Worm (Caenorhabditis elegans) whole organism, young adult: ENCODE measurements around the gene pam-1.
A peak's percentile ranks its signal among the peaks of the same experiment; 100 is the strongest.

Experiments used
- B0336.3 ChIP-seq: fragments of 200-800 bp; sonication (Bioruptor generic); IDR thresholded peaks from 2 replicates; pipeline ENCODE4 v1.3.6; 2022; ENCODE audit warnings: missing genetic modification characterization, missing compliant biosample characterization
- F23B12.7 ChIP-seq: sonication (generic microtip); optimal IDR thresholded peaks from 2 replicates; lab custom pipeline; 2017; ENCODE audit warnings: missing genetic modification characterization, mild to moderate bottlenecking, missing compliant biosample characterization, antibody characterized with exemption, moderate library complexity; ENCODE audit not compliant: insufficient read depth
- F52B5.7 ChIP-seq: sonication (generic microtip); optimal IDR thresholded peaks from 2 replicates; lab custom pipeline; 2016; ENCODE audit warnings: mild to moderate bottlenecking, missing genetic modification characterization, missing compliant biosample characterization
- K12H6.12 ChIP-seq: fragments of 200-800 bp; sonication (Bioruptor generic); optimal IDR thresholded peaks from 2 replicates; lab custom pipeline; 2018; ENCODE audit warnings: mild to moderate bottlenecking, missing genetic modification characterization, missing compliant biosample characterization
- Y53G8AR.9 ChIP-seq: fragments of 200-800 bp; sonication (Bioruptor generic); conservative IDR thresholded peaks from 2 replicates; pipeline ENCODE4 v1.3.6; 2022; ENCODE audit warnings: missing genetic modification reagents, missing genetic modification characterization, missing compliant biosample characterization
- Y95B8A.8 ChIP-seq: fragments of 200-800 bp; sonication (Bioruptor generic); IDR thresholded peaks from 2 replicates; pipeline ENCODE4 v1.3.6; 2022; ENCODE audit warnings: missing genetic modification reagents, missing genetic modification characterization, missing compliant biosample characterization
- akir-1 ChIP-seq: fragments of 200-800 bp; sonication (Bioruptor generic); optimal IDR thresholded peaks from 2 replicates; lab custom pipeline; 2018; ENCODE audit warnings: mild to moderate bottlenecking, missing genetic modification characterization, moderate library complexity, missing compliant biosample characterization
- ama-1 ChIP-seq, 3 experiments: fragments of 150-350 bp in 1 of 3; sonication (generic microtip) in 2 of 3; optimal IDR thresholded peaks; 2 replicates each; lab custom pipeline; 2014 to 2018; ENCODE audit warnings: missing biosample characterization in 2 of 3, missing genetic modification characterization in 2 of 3, missing genetic modification reagents in 2 of 3
- atf-7 ChIP-seq: sonication (generic microtip); optimal IDR thresholded peaks from 2 replicates; lab custom pipeline; 2017; ENCODE audit warnings: mild to moderate bottlenecking, missing genetic modification characterization, missing compliant biosample characterization
- attf-5 ChIP-seq: fragments of 200-800 bp; sonication (Bioruptor generic); optimal IDR thresholded peaks from 2 replicates; lab custom pipeline; 2018; ENCODE audit warnings: mild to moderate bottlenecking, missing genetic modification characterization, missing compliant biosample characterization
- bed-2 ChIP-seq: fragments of 200-800 bp; sonication (Bioruptor generic); IDR thresholded peaks from 2 replicates; pipeline ENCODE4 v1.3.6; 2022; ENCODE audit warnings: missing genetic modification reagents, missing genetic modification characterization, missing compliant biosample characterization
- cebp-1 ChIP-seq, 2 experiments: fragments of 200-800 bp in 1 of 2; sonication (Bioruptor generic) in 1 of 2; sonication (generic microtip) in 1 of 2; IDR thresholded peaks in 1 of 2; optimal IDR thresholded peaks in 1 of 2; 2 replicates each; pipeline versions ENCODE4 v1.3.6 to Lab custom; 2017 to 2022; ENCODE audit warnings: missing compliant biosample characterization in 2 of 2, missing genetic modification characterization in 2 of 2, mild to moderate bottlenecking in 1 of 2, missing genetic modification reagents in 1 of 2, moderate library complexity in 1 of 2
- cebp-2 ChIP-seq: fragments of 200-800 bp; sonication (Bioruptor generic); IDR thresholded peaks from 2 replicates; pipeline ENCODE4 v1.3.6; 2022; ENCODE audit warnings: missing genetic modification characterization, missing compliant biosample characterization
- ceh-27 ChIP-seq: fragments of 200-800 bp; sonication (Bioruptor generic); optimal IDR thresholded peaks from 2 replicates; lab custom pipeline; 2018; ENCODE audit warnings: mild to moderate bottlenecking, missing genetic modification characterization, moderate library complexity, missing compliant biosample characterization
- ceh-40 ChIP-seq: fragments of 200-800 bp; sonication (Bioruptor generic); IDR thresholded peaks from 2 replicates; pipeline ENCODE4 v1.3.6; 2022; ENCODE audit warnings: missing genetic modification characterization, missing compliant biosample characterization
- chd-7 ChIP-seq: sonication (generic microtip); optimal IDR thresholded peaks from 2 replicates; lab custom pipeline; 2016; ENCODE audit warnings: mild to moderate bottlenecking, missing genetic modification characterization, moderate library complexity, missing compliant biosample characterization
- dpl-1 ChIP-seq: fragments of 150-350 bp; optimal IDR thresholded peaks from 2 replicates; lab custom pipeline; 2014; ENCODE audit warnings: missing biosample characterization, missing genetic modification reagents, missing genetic modification characterization
- egrh-3 ChIP-seq: fragments of 200-800 bp; sonication (Bioruptor generic); IDR thresholded peaks from 2 replicates; pipeline ENCODE4 v1.3.6; 2022; ENCODE audit warnings: missing genetic modification reagents, missing genetic modification characterization, missing compliant biosample characterization
- ekl-4 ChIP-seq: fragments of 200-800 bp; sonication (Bioruptor generic); IDR thresholded peaks from 2 replicates; pipeline ENCODE4 v1.3.6; 2022; ENCODE audit warnings: missing genetic modification reagents, missing genetic modification characterization, missing compliant biosample characterization
- ets-4 ChIP-seq: fragments of 200-800 bp; sonication (Bioruptor generic); optimal IDR thresholded peaks from 2 replicates; lab custom pipeline; 2018; ENCODE audit warnings: mild to moderate bottlenecking, missing genetic modification characterization, missing compliant biosample characterization
- let-607 ChIP-seq, 2 experiments: fragments of 200-800 bp in 1 of 2; sonication (Bioruptor generic) in 1 of 2; sonication (generic microtip) in 1 of 2; optimal IDR thresholded peaks; 2 replicates each; lab custom pipeline; 2016 to 2018; ENCODE audit warnings: mild to moderate bottlenecking in 2 of 2, missing compliant biosample characterization in 2 of 2, missing genetic modification characterization in 2 of 2, moderate library complexity in 2 of 2, missing genotype in 1 of 2
- lin-35 ChIP-seq, 3 experiments: fragments of 150-350 bp in 2 of 3; sonication (generic microtip) in 1 of 3; optimal IDR thresholded peaks; 2 replicates each; lab custom pipeline; 2014 to 2018; ENCODE audit warnings: missing biosample characterization in 3 of 3, missing genetic modification characterization in 3 of 3, missing genetic modification reagents in 3 of 3
- lin-40 ChIP-seq: sonication (generic microtip); optimal IDR thresholded peaks from 2 replicates; lab custom pipeline; 2016; ENCODE audit warnings: missing genetic modification characterization, mild to moderate bottlenecking, missing compliant biosample characterization, missing genotype, missing genetic modification reagents
- lin-54 ChIP-seq: fragments of 200-800 bp; sonication (Bioruptor generic); optimal IDR thresholded peaks from 2 replicates; lab custom pipeline; 2018; ENCODE audit warnings: mild to moderate bottlenecking, missing genetic modification characterization, missing compliant biosample characterization
- madf-10 ChIP-seq: sonication (generic microtip); optimal IDR thresholded peaks from 2 replicates; lab custom pipeline; 2016; ENCODE audit warnings: mild to moderate bottlenecking, missing genetic modification characterization, missing compliant biosample characterization
- madf-3 ChIP-seq: fragments of 200-800 bp; sonication (Bioruptor generic); IDR thresholded peaks from 2 replicates; pipeline ENCODE4 v1.3.6; 2022; ENCODE audit warnings: missing genetic modification reagents, missing genetic modification characterization, missing compliant biosample characterization
- mel-28 ChIP-seq: sonication (generic microtip); optimal IDR thresholded peaks from 2 replicates; lab custom pipeline; 2016; ENCODE audit warnings: borderline replicate concordance, mild to moderate bottlenecking, missing genetic modification characterization, missing compliant biosample characterization
- mes-4 ChIP-seq: sonication (generic microtip); optimal IDR thresholded peaks from 2 replicates; lab custom pipeline; 2016; ENCODE audit warnings: missing genotype, missing genetic modification characterization, missing compliant biosample characterization
- nfya-1 ChIP-seq: sonication (generic microtip); optimal IDR thresholded peaks from 2 replicates; lab custom pipeline; 2017; ENCODE audit warnings: antibody characterized with exemption, missing compliant biosample characterization, missing genetic modification characterization, borderline replicate concordance; ENCODE audit not compliant: insufficient read depth
- nhr-80 ChIP-seq: sonication (generic microtip); optimal IDR thresholded peaks from 2 replicates; lab custom pipeline; 2016; ENCODE audit warnings: missing genetic modification characterization, missing compliant biosample characterization
- nhr-90 ChIP-seq: sonication (generic microtip); optimal IDR thresholded peaks from 2 replicates; lab custom pipeline; 2016; ENCODE audit warnings: missing genotype, mild to moderate bottlenecking, missing genetic modification characterization, missing compliant biosample characterization
- pbrm-1 ChIP-seq: fragments of 200-800 bp; sonication (Bioruptor generic); IDR thresholded peaks from 2 replicates; pipeline ENCODE4 v1.3.6; 2022; ENCODE audit warnings: missing genetic modification reagents, missing genetic modification characterization, missing compliant biosample characterization
- rcor-1 ChIP-seq: fragments of 200-800 bp; sonication (Bioruptor generic); IDR thresholded peaks from 2 replicates; pipeline ENCODE4 v1.3.6; 2022; ENCODE audit warnings: missing genetic modification reagents, missing genetic modification characterization, missing compliant biosample characterization
- sdz-38 ChIP-seq: sonication (generic microtip); optimal IDR thresholded peaks from 2 replicates; lab custom pipeline; 2016; ENCODE audit warnings: missing genotype, missing genetic modification characterization, missing compliant biosample characterization
- snpc-1.3 ChIP-seq: sonication (generic microtip); optimal IDR thresholded peaks from 2 replicates; lab custom pipeline; 2017; ENCODE audit warnings: missing genetic modification characterization, mild to moderate bottlenecking, missing compliant biosample characterization, antibody characterized with exemption, moderate library complexity, missing genotype, missing genetic modification reagents; ENCODE audit not compliant: insufficient read depth
- snpc-3.4 ChIP-seq: sonication (generic microtip); optimal IDR thresholded peaks from 2 replicates; lab custom pipeline; 2017; ENCODE audit warnings: missing genetic modification characterization, mild to moderate bottlenecking, missing compliant biosample characterization, antibody characterized with exemption, moderate library complexity, missing genotype, missing genetic modification reagents
- snpc-4 ChIP-seq, 5 experiments: fragments of 150-350 bp in 1 of 5; sonication (generic microtip) in 4 of 5; optimal IDR thresholded peaks; 2 replicates each; lab custom pipeline; 2014 to 2018; ENCODE audit warnings: missing genetic modification characterization in 5 of 5, missing biosample characterization in 3 of 5, antibody characterized with exemption in 2 of 5, mild to moderate bottlenecking in 2 of 5, missing compliant biosample characterization in 2 of 5, missing genotype in 2 of 5, moderate library complexity in 2 of 5, missing genetic modification reagents in 1 of 5
- sptf-2 ChIP-seq: fragments of 200-800 bp; sonication (Bioruptor generic); optimal IDR thresholded peaks from 2 replicates; lab custom pipeline; 2018; ENCODE audit warnings: mild to moderate bottlenecking, missing genetic modification characterization, missing compliant biosample characterization
- tbx-9 ChIP-seq: sonication (generic microtip); optimal IDR thresholded peaks from 2 replicates; lab custom pipeline; 2016; ENCODE audit warnings: borderline replicate concordance, missing genetic modification characterization, inconsistent platforms, missing compliant biosample characterization
- unc-130 ChIP-seq: sonication (generic microtip); optimal IDR thresholded peaks from 2 replicates; lab custom pipeline; 2016; ENCODE audit warnings: missing genetic modification reagents, missing genetic modification characterization, missing compliant biosample characterization
- zfh-2 ChIP-seq: fragments of 200-800 bp; sonication (Bioruptor generic); conservative IDR thresholded peaks from 2 replicates; pipeline ENCODE4 v1.3.6; 2022; ENCODE audit warnings: missing genetic modification reagents, missing genetic modification characterization, missing compliant biosample characterization
- zim-3 ChIP-seq: sonication (generic microtip); optimal IDR thresholded peaks from 2 replicates; lab custom pipeline; 2017; ENCODE audit warnings: mild to moderate bottlenecking, missing genetic modification characterization, moderate library complexity, missing compliant biosample characterization
- ztf-25 ChIP-seq: fragments of 200-800 bp; sonication (Bioruptor generic); IDR thresholded peaks from 2 replicates; pipeline ENCODE4 v1.3.6; 2022; ENCODE audit warnings: missing genetic modification reagents, missing genetic modification characterization, missing compliant biosample characterization
- ztf-26 ChIP-seq: sonication (generic microtip); optimal IDR thresholded peaks from 2 replicates; lab custom pipeline; 2017; ENCODE audit warnings: missing genetic modification characterization, missing compliant biosample characterization

pam-1 gene

DNA sequence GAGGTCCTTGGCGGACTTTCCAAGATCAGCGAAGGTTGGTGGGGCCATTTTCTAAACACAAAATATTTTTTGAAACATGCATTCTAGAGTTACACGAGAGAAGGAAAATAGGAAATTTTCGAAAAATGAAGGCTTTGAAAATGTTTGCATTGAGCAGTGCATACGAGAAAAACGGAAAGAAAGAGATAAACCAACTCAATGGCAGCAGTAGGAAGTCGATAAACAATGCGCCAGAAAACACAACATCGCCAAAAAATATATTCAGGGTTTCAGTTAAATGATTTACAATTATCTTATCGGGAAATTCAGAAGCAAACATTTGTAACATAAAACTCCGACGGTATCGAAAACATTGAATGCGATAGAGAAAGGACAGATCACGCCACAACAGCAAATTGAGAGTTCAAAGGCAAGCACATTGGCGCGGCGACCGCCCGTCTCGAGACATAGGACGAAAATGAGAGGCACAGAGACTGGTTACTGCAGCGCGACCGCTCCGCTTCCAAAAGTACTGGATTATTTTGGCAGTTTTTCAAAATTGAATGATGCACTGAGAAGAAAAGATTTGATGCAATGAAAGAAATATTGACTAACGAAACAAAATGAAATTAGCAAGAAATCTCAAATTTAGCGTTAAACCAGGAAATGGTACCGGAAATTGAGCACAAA is 42.6 kb downstream of the pam-1 start, which contains the start of the genes vdac-1 and R05G6.5 (continued):
- peak; percentile 48 for TF ChIP-seq ets-4 (GFP tag; lab: Kevin White, UChicago)
- peak; percentile 97 for TF ChIP-seq nhr-80
- TF ChIP-seq cebp-2 (GFP tag; lab: Robert Waterston, UW) = no peak
- TF ChIP-seq ztf-25 (GFP tag; lab: Robert Waterston, UW) = no peak
- no peak for TF ChIP-seq unc-130 (GFP tag; lab: Kevin White, UChicago)
- peak; percentile 79 for TF ChIP-seq ceh-27 (GFP tag; lab: Kevin White, UChicago)
- no peak for TF ChIP-seq ama-1 (optimal IDR thresholded peaks at IDR 0.05; lab: Kevin White, UChicago)
- TF ChIP-seq ama-1 (GFP tag; optimal IDR thresholded peaks at IDR 0.05; lab: Kevin White, UChicago) = no peak
- TF ChIP-seq F23B12.7 (tag; lab: Kevin White, UChicago) = peak; percentile 25
- peak; percentile 80 for TF ChIP-seq attf-5 (GFP tag; lab: Kevin White, UChicago)
- TF ChIP-seq snpc-3.4 (tag; lab: Kevin White, UChicago) = no peak
- TF ChIP-seq rcor-1 (GFP tag; lab: Robert Waterston, UW) = peak; percentile 39; the same call in 1 of the 2 replicates
- peak; percentile 42 for TF ChIP-seq chd-7 (tag; lab: Kevin White, UChicago)
- TF ChIP-seq ztf-26 (tag; lab: Kevin White, UChicago) = peak; percentile 21
- peak; percentile 87 for TF ChIP-seq ekl-4 (GFP tag; lab: Robert Waterston, UW)
- peak; percentile 16 for TF ChIP-seq dpl-1 (GFP tag; lab: Kevin White, UChicago)
- peak; percentile 75 for TF ChIP-seq B0336.3 (GFP tag; lab: Robert Waterston, UW)
- peak; percentile 35 for TF ChIP-seq F52B5.7 (tag; lab: Kevin White, UChicago)
- TF ChIP-seq K12H6.12 = peak; percentile 51
- TF ChIP-seq sdz-38 = no peak
- no peak for TF ChIP-seq cebp-1 (GFP tag; IDR thresholded peaks at IDR 0.05; lab: Robert Waterston, UW)
- TF ChIP-seq cebp-1 (tag; optimal IDR thresholded peaks at IDR 0.05; lab: Kevin White, UChicago) = peak; percentile 73
- 0 out of 2 replicates have a peak, but pooled peaks have one; percentile 8 for TF ChIP-seq egrh-3 (GFP tag; lab: Robert Waterston, UW)
- no peak for TF ChIP-seq nfya-1 (tag; lab: Kevin White, UChicago)
- TF ChIP-seq akir-1 = no peak
- peak; percentile 22 for TF ChIP-seq snpc-4 (GFP tag; optimal IDR thresholded peaks at IDR 0.05; lab: Kevin White, UChicago)
- peak; percentile 17 to 58 (median 24) for TF ChIP-seq snpc-4 (tag; optimal IDR thresholded peaks at IDR 0.05; lab: Kevin White, UChicago)
- no peak for TF ChIP-seq mes-4
- no peak; the same call in none of the 2 replicates for TF ChIP-seq zfh-2 (GFP tag; lab: Robert Waterston, UW)
- TF ChIP-seq atf-7 (tag; lab: Kevin White, UChicago) = peak; percentile 44
- peak; percentile 75 to 78 for TF ChIP-seq let-607 (tag; optimal IDR thresholded peaks at IDR 0.05; lab: Kevin White, UChicago)

DNA sequence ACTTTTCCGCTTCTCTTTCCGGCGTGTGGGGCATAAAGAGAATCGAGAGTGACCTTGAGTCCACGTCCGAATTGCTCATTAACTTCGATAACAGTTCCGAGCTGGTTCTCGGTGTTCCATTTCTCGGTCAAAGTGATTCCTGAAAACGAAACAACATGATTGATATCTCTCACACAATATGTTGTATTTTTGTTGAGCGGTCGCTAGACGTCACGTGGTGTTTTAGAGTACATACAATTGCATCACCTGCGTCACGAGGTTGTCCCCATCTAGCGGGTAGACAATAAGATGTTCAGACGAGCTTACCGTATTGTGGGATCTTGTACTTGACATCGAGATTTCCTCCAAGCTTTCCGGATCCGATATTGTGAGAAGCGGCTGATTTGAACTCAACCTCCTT is 43.3 kb downstream of the pam-1 start:
- TF ChIP-seq pbrm-1 = peak; percentile 37; the same call in 1 of the 2 replicates
- no peak for TF ChIP-seq zim-3 (tag; lab: Kevin White, UChicago)
- peak; percentile 0 for TF ChIP-seq sptf-2 (GFP tag; lab: Kevin White, UChicago)
- no peak for TF ChIP-seq madf-10
- no peak for TF ChIP-seq tbx-9 (tag; lab: Kevin White, UChicago)
- TF ChIP-seq let-607 (tag; optimal IDR thresholded peaks at IDR 0.05; lab: Kevin White, UChicago) = no peak
- peak; percentile 47; the same call in 1 of the 2 replicates for TF ChIP-seq Y53G8AR.9
- no peak for TF ChIP-seq bed-2 (GFP tag; lab: Robert Waterston, UW)
- TF ChIP-seq ceh-40 = 0 out of 2 replicates have a peak, but pooled peaks have one; percentile 62
- no peak for TF ChIP-seq mel-28 (tag; lab: Kevin White, UChicago)
- TF ChIP-seq lin-35 (GFP tag; optimal IDR thresholded peaks at IDR 0.05; lab: Kevin White, UChicago) = no peak
- no peak for TF ChIP-seq nfya-1 (tag; lab: Kevin White, UChicago)
- no peak for TF ChIP-seq snpc-1.3 (tag; lab: Kevin White, UChicago)
- no peak for TF ChIP-seq Y95B8A.8 (GFP tag; lab: Robert Waterston, UW)
- no peak for TF ChIP-seq nhr-90 (tag; lab: Kevin White, UChicago)
- no peak for TF ChIP-seq cebp-1 (GFP tag; IDR thresholded peaks at IDR 0.05; lab: Robert Waterston, UW)
- TF ChIP-seq cebp-1 (tag; optimal IDR thresholded peaks at IDR 0.05; lab: Kevin White, UChicago) = peak; percentile 57
- peak; percentile 35 for TF ChIP-seq lin-40 (tag; lab: Kevin White, UChicago)
- peak; percentile 21 for TF ChIP-seq lin-54
- 0 out of 2 replicates have a peak, but pooled peaks have one; percentile 54 for TF ChIP-seq madf-3 (GFP tag; lab: Robert Waterston, UW)
